Fruit fly (Drosophila melanogaster) whole organism, wandering third instar larva: ENCODE measurements around the gene CG11842.

ENCODE experiments used
- Hr78 ChIP-seq: fragments of >200 bp; optimal IDR thresholded peaks from 2 replicates; lab custom pipeline; 2017; ENCODE audit warnings: missing biosample characterization, missing genetic modification characterization
- psq ChIP-seq: fragments of 200-800 bp; sonication (Bioruptor generic); optimal IDR thresholded peaks from 3 replicates; lab custom pipeline; 2017; ENCODE audit warnings: missing biosample characterization, mild to moderate bottlenecking, missing genetic modification characterization, moderate library complexity
- woc ChIP-seq: sonication (Bioruptor generic); optimal IDR thresholded peaks from 2 replicates; lab custom pipeline; 2016; ENCODE audit warnings: missing biosample characterization, mild to moderate bottlenecking, missing genetic modification characterization

dm6 chr3R:29050756-29051155 lies 1.7 kb upstream of the CG11842 start, which contains the start of gene CG11841:
- no peak for TF ChIP-seq Hr78 (GFP tag; lab: Kevin White, UChicago)
- no peak for TF ChIP-seq woc (GFP tag; lab: Kevin White, UChicago)
- no peak for TF ChIP-seq psq (GFP tag; lab: Kevin White, UChicago)
